Worm (Caenorhabditis elegans): ENCODE data around the gene eri-1.

ce11 chrIV:366406-366805, 53.4 kb downstream of the eri-1 start:
- TF ChIP-seq hmg-1.2 (GFP tag; IDR thresholded peaks at IDR 0.05): no peak
- no peak for TF ChIP-seq nhr-80 (tag; optimal IDR thresholded peaks at IDR 0.05)
- TF ChIP-seq F55B11.4 (tag; optimal IDR thresholded peaks at IDR 0.05; ENCODE audit: borderline replicate concordance, insufficient read depth): no peak
- TF ChIP-seq sea-2 (GFP tag; IDR thresholded peaks at IDR 0.05): no peak
- TF ChIP-seq sptf-2 (GFP tag; optimal IDR thresholded peaks at IDR 0.05): no peak
- no peak for TF ChIP-seq unc-62 (GFP tag; optimal IDR thresholded peaks at IDR 0.05)
- TF ChIP-seq aptf-2 (GFP tag; conservative IDR thresholded peaks at IDR 0.05): no peak
- no peak for TF ChIP-seq F33H1.4 (GFP tag; IDR thresholded peaks at IDR 0.05)
- TF ChIP-seq pha-4 (tag; optimal IDR thresholded peaks at IDR 0.05): no peak
- TF ChIP-seq gei-17 (GFP tag; optimal IDR thresholded peaks at IDR 0.05): no peak
- no peak for TF ChIP-seq ama-1 (optimal IDR thresholded peaks at IDR 0.05)
- no peak for TF ChIP-seq ama-1 (GFP tag; optimal IDR thresholded peaks at IDR 0.05)
- TF ChIP-seq nfyb-1 (GFP tag; IDR thresholded peaks at IDR 0.05): no peak
- TF ChIP-seq snpc-4 (GFP tag; optimal IDR thresholded peaks at IDR 0.05): no peak
- TF ChIP-seq snpc-4 (tag; optimal IDR thresholded peaks at IDR 0.05): no peak
- no peak for TF ChIP-seq ceh-91 (GFP tag; IDR thresholded peaks at IDR 0.05)

All from whole organism, young adult.